Worm (Caenorhabditis elegans) whole organism, early embryonic: ENCODE measurements around the gene flp-1.

Source experiments
- B0310.2 ChIP-seq: sonication (generic microtip); optimal IDR thresholded peaks from 2 replicates; lab custom pipeline; 2016; ENCODE audit warnings: mild to moderate bottlenecking, missing genetic modification characterization, missing compliant biosample characterization
- F13C5.2 ChIP-seq: sonication (generic microtip); optimal IDR thresholded peaks from 2 replicates; lab custom pipeline; 2017; ENCODE audit warnings: mild to moderate bottlenecking, missing genetic modification characterization, inconsistent platforms, missing compliant biosample characterization
- aly-1 ChIP-seq: sonication (generic microtip); optimal IDR thresholded peaks from 2 replicates; lab custom pipeline; 2016; ENCODE audit warnings: missing genetic modification characterization, missing compliant biosample characterization
- ama-1 ChIP-seq: fragments of 150-350 bp; optimal IDR thresholded peaks from 2 replicates; lab custom pipeline; 2014
- ceh-13 ChIP-seq: fragments of 200-800 bp; sonication (Bioruptor generic); optimal IDR thresholded peaks from 2 replicates; lab custom pipeline; 2018; ENCODE audit warnings: mild to moderate bottlenecking, missing genetic modification characterization, missing compliant biosample characterization
- ceh-36 ChIP-seq: sonication (generic microtip); optimal IDR thresholded peaks from 2 replicates; lab custom pipeline; 2016; ENCODE audit warnings: missing genetic modification characterization, inconsistent platforms, missing compliant biosample characterization
- ets-7 ChIP-seq: sonication (generic microtip); optimal IDR thresholded peaks from 2 replicates; lab custom pipeline; 2016; ENCODE audit warnings: missing genotype, missing genetic modification characterization, missing compliant biosample characterization
- flt-1 ChIP-seq: fragments of 200-800 bp; sonication (Bioruptor generic); IDR thresholded peaks from 2 replicates; pipeline ENCODE4 v1.3.6; 2022; ENCODE audit warnings: missing genetic modification characterization, missing compliant biosample characterization
- hmbx-1 ChIP-seq: sonication (generic microtip); optimal IDR thresholded peaks from 2 replicates; lab custom pipeline; 2016; ENCODE audit warnings: mild to moderate bottlenecking, missing genetic modification characterization, missing compliant biosample characterization
- hmg-4 ChIP-seq: fragments of 200-800 bp; sonication (Bioruptor generic); optimal IDR thresholded peaks from 2 replicates; lab custom pipeline; 2018; ENCODE audit warnings: mild to moderate bottlenecking, missing genetic modification characterization, missing compliant biosample characterization
- hnd-1 ChIP-seq: sonication (generic microtip); optimal IDR thresholded peaks from 2 replicates; lab custom pipeline; 2016; ENCODE audit warnings: missing genetic modification characterization, missing compliant biosample characterization
- pes-1 ChIP-seq: fragments of 200-800 bp; sonication (Bioruptor generic); IDR thresholded peaks from 2 replicates; pipeline ENCODE4 v1.3.6; 2022; ENCODE audit warnings: missing genetic modification reagents, missing genetic modification characterization, missing compliant biosample characterization
- scrt-1 ChIP-seq: fragments of 200-800 bp; sonication (Bioruptor generic); IDR thresholded peaks from 2 replicates; pipeline ENCODE4 v1.3.6; 2022; ENCODE audit warnings: missing genetic modification characterization, missing compliant biosample characterization
- sea-1 ChIP-seq: fragments of 200-800 bp; sonication (Bioruptor generic); conservative IDR thresholded peaks from 2 replicates; pipeline ENCODE4 v1.3.6; 2022; ENCODE audit warnings: missing genetic modification characterization, missing compliant biosample characterization
- tbx-11 ChIP-seq: fragments of 200-800 bp; sonication (Bioruptor generic); IDR thresholded peaks from 2 replicates; pipeline ENCODE4 v1.3.6; 2022; ENCODE audit warnings: missing genetic modification characterization, missing compliant biosample characterization
- tbx-37 ChIP-seq: fragments of 200-800 bp; sonication (Bioruptor generic); conservative IDR thresholded peaks from 2 replicates; pipeline ENCODE4 v1.3.6; 2022; ENCODE audit warnings: missing genetic modification reagents, missing genetic modification characterization, missing compliant biosample characterization
- tra-4 ChIP-seq: sonication (generic microtip); optimal IDR thresholded peaks from 2 replicates; lab custom pipeline; 2017; ENCODE audit warnings: missing genetic modification characterization, missing compliant biosample characterization

The flp-1 gene

ce11 chrIV:9104071-9105016 lies 40.2 kb upstream of the flp-1 start, which contains the start of the genes C01F6.14 and fem-3:
TSS of gene C01F6.14 (minus strand) at chrIV:9104121.
TSS of gene fem-3 (plus strand) at chrIV:9104966.
- no peak for TF ChIP-seq flt-1 (GFP tag; lab: Robert Waterston, UW)
- TF ChIP-seq sea-1 (GFP tag; lab: Robert Waterston, UW), result no peak

DNA sequence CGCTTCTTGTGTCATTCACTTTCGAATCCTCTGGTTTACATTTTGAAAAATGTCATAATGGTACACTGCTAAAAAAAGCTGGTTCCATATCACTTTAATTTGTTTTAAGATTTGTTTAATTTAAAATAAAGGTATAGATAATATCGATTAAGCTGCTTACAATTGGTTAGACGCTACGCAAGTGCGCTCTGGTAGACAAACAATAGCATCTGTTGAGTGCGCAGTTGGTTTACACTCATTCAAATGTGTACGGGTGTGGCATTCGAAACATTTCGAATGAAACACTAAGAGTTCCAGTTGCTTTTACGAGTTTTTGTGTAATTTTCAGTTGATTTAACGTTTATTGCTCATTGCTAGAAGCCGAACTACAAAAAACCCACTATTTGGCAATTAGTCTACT lies 37.0 kb upstream of the flp-1 start:
- TF ChIP-seq ets-7 (tag; lab: Kevin White, UChicago), result no peak
- TF ChIP-seq F13C5.2, result peak; percentile 36

ce11 chrIV:9108631-9109030 lies 35.9 kb upstream of the flp-1 start, which contains the start of gene aly-1:
TSS of gene aly-1 (plus strand) at chrIV:9108931.
- TF ChIP-seq ama-1 (lab: Kevin White, UChicago) (no peak), pes-1 (GFP tag; lab: Robert Waterston, UW) (no peak), F13C5.2 (no peak), scrt-1 (no peak), hmbx-1 (tag; lab: Kevin White, UChicago) (no peak), ets-7 (tag; lab: Kevin White, UChicago) (no peak), hnd-1 (tag; lab: Kevin White, UChicago) (no peak), B0310.2 (tag; lab: Kevin White, UChicago) (no peak), tbx-37 (GFP tag; lab: Robert Waterston, UW) (no peak), ceh-36 (tag; lab: Kevin White, UChicago) (no peak), hmg-4 (GFP tag; lab: Kevin White, UChicago) (no peak), ceh-13 (no peak), tra-4 (tag; lab: Kevin White, UChicago) (no peak), tbx-11 (GFP tag; lab: Robert Waterston, UW) (no peak), sea-1 (GFP tag; lab: Robert Waterston, UW) (no peak), flt-1 (GFP tag; lab: Robert Waterston, UW) (no peak), aly-1 (tag; lab: Kevin White, UChicago) (no peak)

ce11 chrIV:9112019-9112418 lies 32.5 kb upstream of the flp-1 start:
- TF ChIP-seq B0310.2 (tag; lab: Kevin White, UChicago) (no peak), ama-1 (lab: Kevin White, UChicago) (no peak), scrt-1 (no peak), hmbx-1 (tag; lab: Kevin White, UChicago) (no peak), hnd-1 (tag; lab: Kevin White, UChicago) (no peak), tbx-11 (GFP tag; lab: Robert Waterston, UW) (no peak), hmg-4 (GFP tag; lab: Kevin White, UChicago) (no peak), ceh-36 (tag; lab: Kevin White, UChicago) (no peak), F13C5.2 (no peak), tra-4 (tag; lab: Kevin White, UChicago) (no peak), ceh-13 (no peak), ets-7 (tag; lab: Kevin White, UChicago) (no peak), tbx-37 (GFP tag; lab: Robert Waterston, UW) (no peak), sea-1 (GFP tag; lab: Robert Waterston, UW) (no peak), pes-1 (GFP tag; lab: Robert Waterston, UW) (no peak)

DNA sequence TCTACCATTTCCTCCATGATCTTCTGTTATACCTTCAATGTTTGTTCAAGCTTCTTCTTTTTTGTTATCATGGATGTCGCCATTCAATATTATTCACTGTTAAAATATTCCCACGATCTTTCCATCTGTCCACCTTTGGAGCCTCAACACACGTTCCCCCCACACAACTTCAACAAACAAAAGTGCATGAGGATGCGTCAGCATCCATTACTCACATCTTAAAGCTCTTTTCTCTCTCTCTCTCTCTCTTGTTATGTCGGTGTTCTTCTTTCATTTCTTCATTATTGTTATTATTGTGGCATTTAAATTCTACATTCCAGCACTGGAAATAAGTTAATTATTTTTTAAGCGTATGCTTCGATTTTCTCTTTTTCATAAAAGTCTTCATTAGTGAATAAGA lies 30.4 kb upstream of the flp-1 start:
- TF ChIP-seq tbx-11 (GFP tag; lab: Robert Waterston, UW), result no peak
- no peak for TF ChIP-seq B0310.2 (tag; lab: Kevin White, UChicago)
- no peak for TF ChIP-seq tbx-37 (GFP tag; lab: Robert Waterston, UW)
- no peak for TF ChIP-seq flt-1 (GFP tag; lab: Robert Waterston, UW)
- no peak for TF ChIP-seq sea-1 (GFP tag; lab: Robert Waterston, UW)
- no peak for TF ChIP-seq F13C5.2
- no peak for TF ChIP-seq scrt-1
- no peak for TF ChIP-seq tra-4 (tag; lab: Kevin White, UChicago)
- TF ChIP-seq ama-1 (lab: Kevin White, UChicago), result no peak
- no peak for TF ChIP-seq ceh-36 (tag; lab: Kevin White, UChicago)
- no peak for TF ChIP-seq hmbx-1 (tag; lab: Kevin White, UChicago)
- no peak for TF ChIP-seq ets-7 (tag; lab: Kevin White, UChicago)
- no peak for TF ChIP-seq ceh-13
- TF ChIP-seq hnd-1 (tag; lab: Kevin White, UChicago), result no peak
- TF ChIP-seq hmg-4 (GFP tag; lab: Kevin White, UChicago), result no peak
- TF ChIP-seq pes-1 (GFP tag; lab: Robert Waterston, UW), result no peak
- TF ChIP-seq aly-1 (tag; lab: Kevin White, UChicago), result no peak

DNA sequence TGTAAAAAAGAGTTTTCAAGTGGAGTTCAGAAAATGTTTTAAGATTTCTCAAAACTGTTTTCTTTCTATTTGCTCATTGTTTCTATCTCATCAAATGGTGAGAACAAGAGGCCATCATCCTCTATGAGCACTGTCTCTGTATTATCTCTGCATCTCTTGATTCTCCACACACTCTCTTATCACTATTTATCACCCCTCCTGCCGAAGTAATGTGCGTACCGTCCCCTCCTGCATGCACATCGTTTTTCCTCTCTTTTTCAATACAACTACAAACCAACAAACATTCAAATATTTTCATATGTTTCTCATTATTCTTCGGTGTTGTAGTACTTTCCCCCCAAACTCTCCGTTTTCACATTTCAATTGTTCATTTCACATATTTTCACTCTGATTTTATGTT lies 28.1 kb upstream of the flp-1 start:
- no peak for TF ChIP-seq B0310.2 (tag; lab: Kevin White, UChicago)
- TF ChIP-seq scrt-1, result no peak
- no peak for TF ChIP-seq aly-1 (tag; lab: Kevin White, UChicago)
- no peak for TF ChIP-seq flt-1 (GFP tag; lab: Robert Waterston, UW)
- no peak for TF ChIP-seq pes-1 (GFP tag; lab: Robert Waterston, UW)
- no peak for TF ChIP-seq ceh-13
- no peak for TF ChIP-seq tbx-11 (GFP tag; lab: Robert Waterston, UW)
- TF ChIP-seq ama-1 (lab: Kevin White, UChicago), result no peak
- TF ChIP-seq hmbx-1 (tag; lab: Kevin White, UChicago), result no peak
- no peak for TF ChIP-seq tra-4 (tag; lab: Kevin White, UChicago)
- no peak for TF ChIP-seq ceh-36 (tag; lab: Kevin White, UChicago)
- no peak for TF ChIP-seq tbx-37 (GFP tag; lab: Robert Waterston, UW)
- TF ChIP-seq sea-1 (GFP tag; lab: Robert Waterston, UW), result no peak
- TF ChIP-seq hnd-1 (tag; lab: Kevin White, UChicago), result no peak
- TF ChIP-seq hmg-4 (GFP tag; lab: Kevin White, UChicago), result no peak
